Worm (Caenorhabditis elegans) whole organism, L4 larva: ENCODE results near the gene F46C5.10.

ENCODE experiments used
- ama-1 ChIP-seq: fragments of 150-350 bp; optimal IDR thresholded peaks from 2 replicates; lab custom pipeline; 2014; ENCODE audit warnings: inconsistent platforms, mixed read lengths
- ctbp-1 ChIP-seq: fragments of 200-800 bp; sonication (Bioruptor generic); IDR thresholded peaks from 2 replicates; pipeline ENCODE4 v1.3.6; 2022; ENCODE audit warnings: missing genetic modification reagents, missing genetic modification characterization, missing compliant biosample characterization
- snpc-4 ChIP-seq: fragments of 150-350 bp; optimal IDR thresholded peaks from 2 replicates; lab custom pipeline; 2014; ENCODE audit warnings: missing biosample characterization, missing genetic modification characterization

- TF ChIP-seq ctbp-1 (GFP tag; lab: Robert Waterston, UW), result no peak
- no peak for TF ChIP-seq snpc-4
- TF ChIP-seq ama-1, result no peak
Observed at ce11 chrII:8832941-8833340, 14.1 kb upstream of the F46C5.10 start.
